Worm (Caenorhabditis elegans): ENCODE measurements around the gene mrps-18.C.
A peak's percentile ranks its signal among the peaks of the same experiment; 100 is the strongest.

Gene mrps-18.C

ce11 chrII:6713003-6713402, 23.0 kb upstream of the mrps-18.C start:
- TF ChIP-seq ztf-26 (tag; optimal IDR thresholded peaks at IDR 0.05) (no peak), aptf-2 (GFP tag; conservative IDR thresholded peaks at IDR 0.05) (no peak), snpc-4 (GFP tag; optimal IDR thresholded peaks at IDR 0.05) (no peak), snpc-4 (tag; optimal IDR thresholded peaks at IDR 0.05) (no peak), chd-7 (tag; optimal IDR thresholded peaks at IDR 0.05) (no peak), sdz-38 (tag; optimal IDR thresholded peaks at IDR 0.05) (no peak), attf-3 (GFP tag; conservative IDR thresholded peaks at IDR 0.05) (no peak), lin-26 (GFP tag; IDR thresholded peaks at IDR 0.05) (no peak), snpc-1.1 (tag; optimal IDR thresholded peaks at IDR 0.05; ENCODE audit: insufficient read depth) (no peak), Y95B8A.8 (GFP tag; IDR thresholded peaks at IDR 0.05) (no peak), efl-1 (GFP tag; optimal IDR thresholded peaks at IDR 0.05) (no peak)

- TF ChIP-seq ceh-79 (tag; optimal IDR thresholded peaks at IDR 0.05) (no peak), unc-130 (GFP tag; optimal IDR thresholded peaks at IDR 0.05) (no peak), F37B4.10 (GFP tag; IDR thresholded peaks at IDR 0.05) (no peak), tbx-9 (tag; optimal IDR thresholded peaks at IDR 0.05; ENCODE audit: borderline replicate concordance) (no peak), madf-10 (tag; optimal IDR thresholded peaks at IDR 0.05) (no peak), Y79H2A.3 (GFP tag; conservative IDR thresholded peaks at IDR 0.05) (no peak), ets-4 (GFP tag; optimal IDR thresholded peaks at IDR 0.05) (no peak), Y53G8AR.9 (GFP tag; conservative IDR thresholded peaks at IDR 0.05) (no peak), repo-1 (tag; optimal IDR thresholded peaks at IDR 0.05) (no peak), hlh-26 (GFP tag; conservative IDR thresholded peaks at IDR 0.05) (no peak), zim-3 (tag; optimal IDR thresholded peaks at IDR 0.05) (no peak), gei-17 (GFP tag; optimal IDR thresholded peaks at IDR 0.05) (no peak), F10E7.11 (tag; optimal IDR thresholded peaks at IDR 0.05) (no peak), attf-5 (GFP tag; optimal IDR thresholded peaks at IDR 0.05) (no peak)
These were observed 22.1 kb upstream of the mrps-18.C start, which contains the start of gene dpy-2 for ce11 chrII:6713832-6714342. TSS of gene dpy-2 (plus strand) at chrII:6714292.

DNA sequence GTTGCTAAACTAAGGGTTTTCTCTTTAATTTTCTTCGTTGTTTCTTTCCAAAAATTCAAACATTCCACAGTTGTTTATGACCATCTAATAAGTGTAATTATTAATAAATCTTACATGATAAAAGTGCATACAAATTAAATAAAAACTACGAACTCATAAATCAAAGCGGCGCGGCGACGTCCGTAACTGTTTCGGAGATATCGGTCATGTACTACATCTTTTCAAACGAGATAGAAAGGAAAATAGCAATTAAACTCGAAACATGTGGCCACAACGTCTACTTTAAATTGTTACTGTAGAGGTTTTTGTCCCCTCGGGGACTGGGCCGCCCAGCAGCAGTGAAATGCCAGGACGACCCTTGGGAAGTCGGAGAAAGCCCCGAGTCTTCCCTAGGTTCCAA, 20.1 kb upstream of the mrps-18.C start:
- TF ChIP-seq ztf-18 (tag; optimal IDR thresholded peaks at IDR 0.05) (no peak), ceh-40 (GFP tag; IDR thresholded peaks at IDR 0.05) (no peak), Y95B8A.8 (GFP tag; IDR thresholded peaks at IDR 0.05) (no peak), nfyb-1 (GFP tag; IDR thresholded peaks at IDR 0.05) (no peak), rec-8 (tag; optimal IDR thresholded peaks at IDR 0.05) (no peak), let-607 (tag; optimal IDR thresholded peaks at IDR 0.05) (no peak), F55B11.4 (tag; optimal IDR thresholded peaks at IDR 0.05; ENCODE audit: borderline replicate concordance, insufficient read depth) (no peak), ztf-28 (GFP tag; IDR thresholded peaks at IDR 0.05) (no peak)

- TF ChIP-seq lsy-27 (tag; optimal IDR thresholded peaks at IDR 0.05; ENCODE audit: borderline replicate concordance, insufficient read depth): no peak
- TF ChIP-seq hmg-1.2 (GFP tag; IDR thresholded peaks at IDR 0.05): peak; percentile 51; the same call in 1 of the 2 replicates
These were observed 19.4 kb upstream of the mrps-18.C start, which contains the start of the genes T14B4.5 and T14B4.20 for ce11 chrII:6716638-6717037. TSS of gene T14B4.5 (plus strand) at chrII:6716863. TSS of gene T14B4.20 (plus strand) at chrII:6716901.
